Fruit fly (Drosophila melanogaster) Kc167 (cell line): ENCODE results near the gene Tango14.

Source experiments
- Myc ChIP-seq: fragments of >200 bp; optimal IDR thresholded peaks from 2 replicates; lab custom pipeline; 2017; ENCODE audit warnings: missing external identifiers
- Sin3A ChIP-seq: fragments of >200 bp; optimal IDR thresholded peaks from 2 replicates; lab custom pipeline; 2018; ENCODE audit warnings: missing external identifiers
- h ChIP-seq: fragments of >200 bp; optimal IDR thresholded peaks from 3 replicates; lab custom pipeline; 2018; ENCODE audit warnings: missing external identifiers
- insv ChIP-seq: fragments of >200 bp; optimal IDR thresholded peaks from 3 replicates; lab custom pipeline; 2018; ENCODE audit warnings: missing external identifiers
- psq ChIP-seq: fragments of >200 bp; optimal IDR thresholded peaks from 2 replicates; lab custom pipeline; 2017; ENCODE audit warnings: missing external identifiers

DNA sequence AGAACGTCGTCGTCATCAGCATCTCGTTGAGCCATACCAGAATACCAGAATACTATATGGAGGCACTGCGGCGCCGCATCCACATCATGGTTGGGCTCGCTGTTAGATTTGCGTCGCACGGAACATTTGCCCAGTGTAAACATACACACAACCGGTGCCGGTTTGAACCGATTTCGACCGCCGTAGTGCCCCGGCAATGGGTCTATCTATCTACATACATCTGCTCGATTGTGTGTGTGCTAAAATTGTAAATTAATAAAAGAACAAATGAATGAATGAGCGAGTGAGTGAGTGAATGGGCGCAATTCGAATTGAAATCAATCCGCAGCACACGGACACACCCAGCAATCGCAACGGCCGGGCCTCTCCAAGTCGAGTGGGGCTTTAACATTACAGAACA is 33.0 kb upstream of the Tango14 start:
- no peak for TF ChIP-seq Myc (lab: Kevin White, UChicago)
- no peak for TF ChIP-seq Sin3A (lab: Kevin White, UChicago)
- TF ChIP-seq insv, result no peak
- TF ChIP-seq psq (lab: Kevin White, UChicago), result no peak
- no peak for TF ChIP-seq h (lab: Kevin White, UChicago)
